Fruit fly (Drosophila melanogaster) whole organism, prepupa: ENCODE data around the gene Lrrk.

Source experiments
- CG1621 ChIP-seq: fragments of 200-800 bp; sonication (Bioruptor generic); optimal IDR thresholded peaks from 3 replicates; lab custom pipeline; 2018; ENCODE audit warnings: missing biosample characterization, mild to moderate bottlenecking, missing genetic modification characterization
- CG34406 ChIP-seq: fragments of 200-800 bp; sonication (Bioruptor generic); optimal IDR thresholded peaks from 3 replicates; lab custom pipeline; 2016; ENCODE audit warnings: missing biosample characterization, missing genetic modification characterization
- CG8119 ChIP-seq: fragments of 200-800 bp; sonication (Bioruptor generic); IDR thresholded peaks from 3 replicates; pipeline ENCODE4 v1.3.6; 2022; ENCODE audit warnings: missing biosample characterization, missing genetic modification characterization
- Gug ChIP-seq: fragments of 200-800 bp; sonication (Bioruptor generic); IDR thresholded peaks from 2 replicates; pipeline ENCODE4 v1.3.6; 2022; ENCODE audit warnings: missing biosample characterization, missing genetic modification characterization
- Hr38 ChIP-seq: sonication (Bioruptor generic); optimal IDR thresholded peaks from 2 replicates; lab custom pipeline; 2016; ENCODE audit warnings: missing biosample characterization, missing genetic modification characterization
- fd59A ChIP-seq: fragments of 200-800 bp; sonication (Bioruptor generic); optimal IDR thresholded peaks from 2 replicates; lab custom pipeline; 2017; ENCODE audit warnings: missing biosample characterization, mild to moderate bottlenecking, missing genetic modification characterization, missing genetic modification reagents
- net ChIP-seq: fragments of 200-800 bp; sonication (Bioruptor generic); optimal IDR thresholded peaks from 3 replicates; lab custom pipeline; 2016; ENCODE audit warnings: missing biosample characterization, missing genetic modification characterization
- spab ChIP-seq: fragments of 200-800 bp; sonication (Bioruptor generic); optimal IDR thresholded peaks from 2 replicates; lab custom pipeline; 2017; ENCODE audit warnings: missing biosample characterization, mild to moderate bottlenecking, missing genetic modification characterization, missing genetic modification reagents

dm6 chr3R:20616801-20617200, 18.5 kb upstream of the Lrrk start, which contains the start of gene CG15923:
- TF ChIP-seq CG1621 (tag; lab: Kevin White, UChicago) = no peak
- TF ChIP-seq Hr38 (GFP tag; lab: Kevin White, UChicago) = no peak
- no peak for TF ChIP-seq spab (GFP tag; lab: Kevin White, UChicago)
- TF ChIP-seq CG8119 (GFP tag; lab: Robert Waterston, UW) = no peak
- no peak for TF ChIP-seq net
- TF ChIP-seq Gug = no peak
- no peak for TF ChIP-seq CG34406
- TF ChIP-seq fd59A = no peak
